Worm (Caenorhabditis elegans) whole organism, mixed stage, embryonic: ENCODE data around the gene W09D6.4.
A peak's percentile ranks its signal among the peaks of the same experiment; 100 is the strongest.

Experiments
- M03D4.4 ChIP-seq: sonication (generic microtip); optimal IDR thresholded peaks from 2 replicates; lab custom pipeline; 2017; ENCODE audit warnings: mild to moderate bottlenecking, missing genetic modification characterization, missing compliant biosample characterization
- bed-3 ChIP-seq: fragments of 200-800 bp; sonication (Bioruptor generic); optimal IDR thresholded peaks from 3 replicates; lab custom pipeline; 2018; ENCODE audit warnings: mild to moderate bottlenecking, missing genetic modification characterization, moderate library complexity, missing compliant biosample characterization
- blmp-1 ChIP-seq: fragments of 150-350 bp; optimal IDR thresholded peaks from 2 replicates; lab custom pipeline; 2014; ENCODE audit warnings: missing biosample characterization, missing genetic modification characterization
- ceh-43 ChIP-seq: fragments of 200-800 bp; sonication (Bioruptor generic); optimal IDR thresholded peaks from 2 replicates; lab custom pipeline; 2018; ENCODE audit warnings: mild to moderate bottlenecking, missing genetic modification characterization, moderate library complexity, missing compliant biosample characterization
- cnd-1 ChIP-seq: fragments of 200-800 bp; sonication (Bioruptor generic); optimal IDR thresholded peaks from 2 replicates; lab custom pipeline; 2018; ENCODE audit warnings: mild to moderate bottlenecking, missing genetic modification characterization, missing compliant biosample characterization
- drap-1 ChIP-seq: fragments of 200-800 bp; sonication (Bioruptor generic); optimal IDR thresholded peaks from 3 replicates; lab custom pipeline; 2018; ENCODE audit warnings: mild to moderate bottlenecking, missing genetic modification characterization, missing compliant biosample characterization
- elt-1 ChIP-seq: sonication (generic microtip); optimal IDR thresholded peaks from 2 replicates; lab custom pipeline; 2017; ENCODE audit warnings: missing genetic modification characterization, mild to moderate bottlenecking, missing compliant biosample characterization, antibody characterized with exemption, moderate library complexity, borderline replicate concordance; ENCODE audit not compliant: insufficient read depth
- elt-3 ChIP-seq: fragments of 150-350 bp; optimal IDR thresholded peaks from 2 replicates; lab custom pipeline; 2014; ENCODE audit warnings: missing biosample characterization, missing genetic modification characterization
- ham-2 ChIP-seq: fragments of 200-800 bp; sonication (Bioruptor generic); optimal IDR thresholded peaks from 2 replicates; lab custom pipeline; 2018; ENCODE audit warnings: mild to moderate bottlenecking, missing genetic modification characterization, missing compliant biosample characterization
- hlh-1 ChIP-seq: fragments of 150-350 bp; optimal IDR thresholded peaks from 2 replicates; lab custom pipeline; 2014; ENCODE audit warnings: missing biosample characterization, missing genetic modification reagents, missing genetic modification characterization
- lin-13 ChIP-seq: fragments of 150-350 bp; optimal IDR thresholded peaks from 2 replicates; lab custom pipeline; 2014; ENCODE audit warnings: missing biosample characterization, missing genetic modification characterization
- lin-32 ChIP-seq: fragments of 200-800 bp; sonication (Bioruptor generic); optimal IDR thresholded peaks from 2 replicates; lab custom pipeline; 2018; ENCODE audit warnings: mild to moderate bottlenecking, missing genetic modification characterization, missing compliant biosample characterization
- mab-5 ChIP-seq: fragments of 150-350 bp; optimal IDR thresholded peaks from 2 replicates; lab custom pipeline; 2014; ENCODE audit warnings: missing biosample characterization, missing genetic modification characterization
- mep-1 ChIP-seq: fragments of 150-350 bp; optimal IDR thresholded peaks from 2 replicates; lab custom pipeline; 2017; ENCODE audit warnings: missing biosample characterization, missing genetic modification reagents, missing genetic modification characterization, inconsistent platforms
- mls-2 ChIP-seq: sonication (generic microtip); optimal IDR thresholded peaks from 2 replicates; lab custom pipeline; 2016; ENCODE audit warnings: mild to moderate bottlenecking, missing genetic modification characterization, moderate library complexity, missing compliant biosample characterization
- nhr-12 ChIP-seq: fragments of 150-350 bp; optimal IDR thresholded peaks from 2 replicates; lab custom pipeline; 2014; ENCODE audit warnings: missing biosample characterization, missing genetic modification characterization
- nhr-2 ChIP-seq: fragments of 150-350 bp; optimal IDR thresholded peaks from 2 replicates; lab custom pipeline; 2014; ENCODE audit warnings: missing biosample characterization, missing genetic modification characterization
- nhr-237 ChIP-seq: fragments of 150-350 bp; optimal IDR thresholded peaks from 2 replicates; lab custom pipeline; 2014; ENCODE audit warnings: missing biosample characterization, missing genetic modification characterization
- nhr-76 ChIP-seq: sonication (generic microtip); optimal IDR thresholded peaks from 2 replicates; lab custom pipeline; 2017; ENCODE audit warnings: missing biosample characterization, missing genetic modification characterization
- pha-4 ChIP-seq: fragments of 150-350 bp; optimal IDR thresholded peaks from 2 replicates; lab custom pipeline; 2018; ENCODE audit warnings: missing biosample characterization, missing genetic modification reagents, missing genetic modification characterization
- sem-2 ChIP-seq: fragments of 200-800 bp; sonication (Bioruptor generic); optimal IDR thresholded peaks from 2 replicates; lab custom pipeline; 2018; ENCODE audit warnings: mild to moderate bottlenecking, missing genetic modification characterization, missing compliant biosample characterization
- snpc-4 ChIP-seq: fragments of 150-350 bp; optimal IDR thresholded peaks from 2 replicates; lab custom pipeline; 2014; ENCODE audit warnings: missing biosample characterization, missing genetic modification characterization
- sptf-1 ChIP-seq: sonication (generic microtip); optimal IDR thresholded peaks from 2 replicates; lab custom pipeline; 2017; ENCODE audit warnings: mild to moderate bottlenecking, missing genetic modification characterization, moderate library complexity, missing compliant biosample characterization
- tbx-8 ChIP-seq: fragments of 200-800 bp; sonication (Bioruptor generic); optimal IDR thresholded peaks from 2 replicates; lab custom pipeline; 2018; ENCODE audit warnings: mild to moderate bottlenecking, missing genetic modification characterization, moderate library complexity, missing compliant biosample characterization
- unc-120 ChIP-seq: sonication (generic microtip); optimal IDR thresholded peaks from 2 replicates; lab custom pipeline; 2017; ENCODE audit warnings: missing genetic modification characterization, missing compliant biosample characterization; ENCODE audit not compliant: poor library complexity, severe bottlenecking
- unc-39 ChIP-seq: fragments of 150-350 bp; optimal IDR thresholded peaks from 2 replicates; lab custom pipeline; 2014; ENCODE audit warnings: missing biosample characterization, missing genetic modification characterization
- unc-62 ChIP-seq: fragments of 150-350 bp; optimal IDR thresholded peaks from 2 replicates; lab custom pipeline; 2014; ENCODE audit warnings: missing biosample characterization, missing genetic modification reagents, missing genetic modification characterization
- zip-8 ChIP-seq: fragments of 150-350 bp; optimal IDR thresholded peaks from 2 replicates; lab custom pipeline; 2014; ENCODE audit warnings: missing biosample characterization, missing genetic modification characterization

W09D6.4 gene

ce11 chrIII:11091651-11092278, 12.2 kb downstream of the W09D6.4 start:
- TF ChIP-seq drap-1 (GFP tag; lab: Kevin White, UChicago) (no peak), lin-13 (no peak), cnd-1 (peak; percentile 43), M03D4.4 (tag; lab: Kevin White, UChicago) (peak; percentile 6), bed-3 (GFP tag; lab: Kevin White, UChicago) (peak; percentile 34), elt-3 (tag; lab: Kevin White, UChicago) (no peak), lin-32 (GFP tag; lab: Kevin White, UChicago) (peak; percentile 67), sptf-1 (peak; percentile 78), blmp-1 (tag; lab: Kevin White, UChicago) (no peak), nhr-2 (no peak), nhr-12 (tag; lab: Kevin White, UChicago) (no peak)
- TF ChIP-seq, all 35 proteins: peak for 5

ce11 chrIII:11093489-11093888, 13.9 kb downstream of the W09D6.4 start:
- TF ChIP-seq snpc-4 (tag; lab: Kevin White, UChicago) (no peak), sptf-1 (peak; percentile 56), unc-120 (tag; lab: Kevin White, UChicago) (no peak), mls-2 (peak; percentile 18), unc-62 (GFP tag; lab: Kevin White, UChicago) (no peak), lin-13 (no peak), ceh-43 (no peak), tbx-8 (GFP tag; lab: Kevin White, UChicago) (no peak), cnd-1 (peak; percentile 46)

- no peak for TF ChIP-seq nhr-12 (tag; lab: Kevin White, UChicago)
- no peak for TF ChIP-seq cnd-1
- no peak for TF ChIP-seq pha-4
- no peak for TF ChIP-seq zip-8 (tag; lab: Kevin White, UChicago)
- no peak for TF ChIP-seq sptf-1
- TF ChIP-seq ceh-43, result no peak
- TF ChIP-seq mab-5 (tag; lab: Kevin White, UChicago), result no peak
- TF ChIP-seq bed-3 (GFP tag; lab: Kevin White, UChicago), result no peak
- TF ChIP-seq unc-120 (tag; lab: Kevin White, UChicago), result no peak
- TF ChIP-seq ham-2 (GFP tag; lab: Kevin White, UChicago), result no peak
- TF ChIP-seq drap-1 (GFP tag; lab: Kevin White, UChicago), result no peak
- no peak for TF ChIP-seq mls-2
- TF ChIP-seq, all 35 proteins: peak for 0
These were observed 16.1 kb downstream of the W09D6.4 start for ce11 chrIII:11095687-11096086.

ce11 chrIII:11099864-11100263, 20.3 kb downstream of the W09D6.4 start, which contains the start of gene hmt-1:
Gene hmt-1 (minus strand): TSS chrIII:11099964.
- TF ChIP-seq cnd-1, result no peak
- no peak for TF ChIP-seq nhr-76 (tag; lab: Kevin White, UChicago)
- TF ChIP-seq unc-120 (tag; lab: Kevin White, UChicago), result no peak
- no peak for TF ChIP-seq pha-4
- no peak for TF ChIP-seq tbx-8 (GFP tag; lab: Kevin White, UChicago)
- no peak for TF ChIP-seq sem-2 (GFP tag; lab: Kevin White, UChicago)
- no peak for TF ChIP-seq lin-32 (GFP tag; lab: Kevin White, UChicago)
- TF ChIP-seq mab-5 (tag; lab: Kevin White, UChicago), result no peak
- TF ChIP-seq hlh-1 (tag; lab: Kevin White, UChicago), result no peak
- no peak for TF ChIP-seq blmp-1 (tag; lab: Kevin White, UChicago)
- TF ChIP-seq elt-1 (tag; lab: Kevin White, UChicago), result no peak
- TF ChIP-seq snpc-4 (tag; lab: Kevin White, UChicago), result no peak
- no peak for TF ChIP-seq mls-2
- no peak for TF ChIP-seq nhr-237 (tag; lab: Kevin White, UChicago)
- TF ChIP-seq sptf-1, result no peak
- TF ChIP-seq drap-1 (GFP tag; lab: Kevin White, UChicago), result no peak
- TF ChIP-seq ceh-43, result no peak

ce11 chrIII:11101246-11101645, 21.7 kb downstream of the W09D6.4 start:
- TF ChIP-seq nhr-2 (no peak), mab-5 (tag; lab: Kevin White, UChicago) (no peak), unc-39 (tag; lab: Kevin White, UChicago) (no peak), bed-3 (GFP tag; lab: Kevin White, UChicago) (no peak), hlh-1 (tag; lab: Kevin White, UChicago) (no peak), lin-32 (GFP tag; lab: Kevin White, UChicago) (no peak), sptf-1 (no peak), unc-62 (GFP tag; lab: Kevin White, UChicago) (no peak), cnd-1 (no peak), mep-1 (tag; lab: Kevin White, UChicago) (no peak), zip-8 (tag; lab: Kevin White, UChicago) (no peak), elt-1 (tag; lab: Kevin White, UChicago) (no peak), unc-120 (tag; lab: Kevin White, UChicago) (no peak), blmp-1 (tag; lab: Kevin White, UChicago) (no peak), lin-13 (no peak)
